Fruit fly (Drosophila melanogaster) Kc167 (cell line): Measurements from ENCODE around the gene CG32988.

ENCODE experiments used
- Sin3A ChIP-seq: fragments of >200 bp; optimal IDR thresholded peaks from 2 replicates; lab custom pipeline; 2018; ENCODE audit warnings: missing external identifiers
- h ChIP-seq: fragments of >200 bp; optimal IDR thresholded peaks from 3 replicates; lab custom pipeline; 2018; ENCODE audit warnings: missing external identifiers
- insv ChIP-seq: fragments of >200 bp; optimal IDR thresholded peaks from 3 replicates; lab custom pipeline; 2018; ENCODE audit warnings: missing external identifiers
- psq ChIP-seq: fragments of >200 bp; optimal IDR thresholded peaks from 2 replicates; lab custom pipeline; 2017; ENCODE audit warnings: missing external identifiers
- ttk ChIP-seq: sonication (Bioruptor generic); optimal IDR thresholded peaks from 2 replicates; lab custom pipeline; 2017; ENCODE audit warnings: missing external identifiers

DNA sequence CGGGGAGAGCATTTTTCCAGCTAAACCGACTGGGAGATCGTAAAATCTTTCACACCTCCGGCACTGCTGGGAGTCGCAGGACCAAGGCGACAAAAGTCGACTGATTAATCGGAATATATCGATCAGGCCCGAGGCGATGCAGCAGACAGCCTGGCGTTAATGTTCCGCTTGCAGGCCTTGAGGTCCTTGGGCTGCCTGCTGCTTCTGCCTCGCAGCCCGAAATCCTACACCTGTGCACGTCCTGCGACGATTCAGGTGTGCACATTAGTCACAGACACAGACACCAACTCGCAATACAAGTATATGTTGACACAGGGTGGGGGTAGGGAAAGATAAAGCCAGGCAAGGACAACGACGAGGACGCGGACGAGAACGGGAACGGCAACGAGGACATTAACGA is 11.2 kb downstream of the CG32988 start:
- TF ChIP-seq Sin3A = no peak
- TF ChIP-seq insv (lab: Kevin White, UChicago) = no peak
- no peak for TF ChIP-seq h (lab: Kevin White, UChicago)
- TF ChIP-seq psq (lab: Kevin White, UChicago) = no peak
- TF ChIP-seq ttk (lab: Kevin White, UChicago) = no peak
